Worm (Caenorhabditis elegans): Measurements from ENCODE around the gene ZK938.1.
"Not testable (repeated sequence)": the region's sequence is repeated elsewhere in the genome, so short reads cannot be mapped to it uniquely, and the experiment has no call there.

ZK938.1 gene

DNA sequence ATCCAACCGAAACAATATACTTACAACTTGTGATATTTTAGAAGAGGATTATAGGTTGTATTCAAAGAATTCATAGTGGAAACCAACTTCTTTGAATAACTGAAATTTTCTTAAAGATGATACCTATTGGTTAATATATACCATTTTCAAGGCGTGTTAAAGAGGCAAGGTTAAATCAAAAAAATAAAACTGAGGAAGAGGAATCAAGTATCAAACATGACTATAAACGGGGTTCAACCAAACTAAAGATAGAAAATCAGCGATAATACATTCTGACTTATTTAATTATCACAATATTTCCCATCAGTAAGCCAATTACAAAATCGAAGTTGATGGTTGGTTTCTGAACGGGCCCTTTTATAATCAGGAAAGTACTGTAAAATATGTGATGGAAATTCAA, 32.2 kb downstream of the ZK938.1 start, which contains the start of gene chil-3:
chil-3 (minus strand) TSS at position 101 of the 400 bp plus-strand sequence.
- TF ChIP-seq cey-2 (tag; optimal IDR thresholded peaks at IDR 0.05; ENCODE audit: borderline replicate concordance, insufficient read depth) (no peak), zag-1 (tag; optimal IDR thresholded peaks at IDR 0.05) (no peak), mep-1 (tag; optimal IDR thresholded peaks at IDR 0.05) (no peak)

ce11 chrII:9862147-9862546, 32.9 kb downstream of the ZK938.1 start, which contains the start of gene C08H9.18:
TSS of gene C08H9.18 (minus strand) at chrII:9862247.
- TF ChIP-seq Y5F2A.4 (GFP tag; optimal IDR thresholded peaks at IDR 0.05), result no peak
- no peak for TF ChIP-seq jun-1 (tag; optimal IDR thresholded peaks at IDR 0.05)
- no peak for TF ChIP-seq madf-5 (GFP tag; IDR thresholded peaks at IDR 0.05)
- TF ChIP-seq zag-1 (tag; optimal IDR thresholded peaks at IDR 0.05), result no peak
- TF ChIP-seq lin-38 (GFP tag; IDR thresholded peaks at IDR 0.05), result no peak
- TF ChIP-seq daf-8 (GFP tag; IDR thresholded peaks at IDR 0.05), result no peak
- no peak for TF ChIP-seq pha-4 (GFP tag; IDR thresholded peaks at IDR 0.05)
- no peak for TF ChIP-seq pha-4 (tag; optimal IDR thresholded peaks at IDR 0.05)
- TF ChIP-seq aha-1 (tag), result no peak
- no peak for TF ChIP-seq nhr-237 (tag; optimal IDR thresholded peaks at IDR 0.05)
- TF ChIP-seq ctbp-1 (GFP tag; IDR thresholded peaks at IDR 0.05), result no peak
- no peak for TF ChIP-seq nhr-11 (tag; optimal IDR thresholded peaks at IDR 0.05)
- no peak for TF ChIP-seq mes-2 (tag; optimal IDR thresholded peaks at IDR 0.05; ENCODE audit: poor library complexity, severe bottlenecking)
- no peak for TF ChIP-seq ztf-11 (tag; optimal IDR thresholded peaks at IDR 0.05)
- TF ChIP-seq unc-39 (tag; optimal IDR thresholded peaks at IDR 0.05), result no peak
- no peak for TF ChIP-seq R02D3.7 (tag; optimal IDR thresholded peaks at IDR 0.05)
- TF ChIP-seq ceh-44 (GFP tag; IDR thresholded peaks at IDR 0.05), result no peak
- TF ChIP-seq lim-7 (GFP tag; IDR thresholded peaks at IDR 0.05), result no peak
- no peak for TF ChIP-seq nhr-25 (tag; optimal IDR thresholded peaks at IDR 0.05; ENCODE audit: borderline replicate concordance, insufficient read depth)
- no peak for TF ChIP-seq Y75B8A.6 (GFP tag; IDR thresholded peaks at IDR 0.05)
- TF ChIP-seq T20F7.1 (GFP tag; optimal IDR thresholded peaks at IDR 0.05), result no peak

DNA sequence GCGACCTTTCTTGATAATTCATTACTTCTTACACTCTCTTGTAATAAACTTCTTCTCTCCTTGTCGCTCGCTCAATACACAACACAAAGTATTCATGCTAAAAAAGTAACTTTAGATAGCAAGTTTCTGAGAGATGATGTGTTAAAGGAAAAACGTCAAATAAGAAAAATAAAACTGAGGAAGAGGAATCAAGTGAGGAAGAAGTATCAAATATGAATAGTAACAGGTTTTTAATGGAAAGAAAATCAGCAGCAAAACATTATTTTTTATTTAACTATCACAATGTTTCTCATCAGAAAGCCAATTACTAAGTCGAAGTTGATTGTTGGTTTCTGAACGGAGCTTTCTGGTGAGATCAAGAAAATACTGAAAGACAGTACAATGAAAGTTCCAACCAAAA, 37.2 kb downstream of the ZK938.1 start, which contains the start of gene chil-1:
chil-1 (minus strand) TSS at position 101 of the 400 bp plus-strand sequence.
- not testable (repeated sequence) for TF ChIP-seq egl-27, ztf-7, aly-2 (tag; optimal IDR thresholded peaks at IDR 0.05)

ce11 chrII:9868207-9868606, 39.0 kb downstream of the ZK938.1 start:
- TF ChIP-seq aha-1 (tag), result peak; percentile 63
- TF ChIP-seq fos-1 (tag; optimal IDR thresholded peaks at IDR 0.05), result no peak
- TF ChIP-seq unc-62 (GFP tag; optimal IDR thresholded peaks at IDR 0.05 in 1 of 2), result peak in 1 of 2 experiments; percentile 65
- TF ChIP-seq unc-62 (tag; optimal IDR thresholded peaks at IDR 0.05), result no peak

ce11 chrII:9868698-9869097, 39.5 kb downstream of the ZK938.1 start, which contains the start of gene old-1:
TSS of gene old-1 (minus strand) at chrII:9868747.
- TF ChIP-seq ztf-11 (tag; optimal IDR thresholded peaks at IDR 0.05), result no peak
- no peak for TF ChIP-seq lin-15B (tag; optimal IDR thresholded peaks at IDR 0.05)
- no peak for TF ChIP-seq lir-3 (tag; optimal IDR thresholded peaks at IDR 0.05)
- no peak for TF ChIP-seq madf-5 (GFP tag; IDR thresholded peaks at IDR 0.05)
- TF ChIP-seq nhr-10 (tag; optimal IDR thresholded peaks at IDR 0.05), result no peak
- no peak for TF ChIP-seq ceh-32 (tag; optimal IDR thresholded peaks at IDR 0.05; ENCODE audit: poor library complexity)
- TF ChIP-seq unc-39 (tag; optimal IDR thresholded peaks at IDR 0.05), result no peak
- TF ChIP-seq daf-19 (GFP tag; conservative IDR thresholded peaks at IDR 0.05), result no peak

All from whole organism, L4 larva.